Worm (Caenorhabditis elegans): ENCODE data around the gene upp-1.

upp-1 gene

ce11 chrIII:7643084-7643483 lies at the start of gene upp-1:
Gene upp-1 (minus strand): TSS chrIII:7643101.
- TF ChIP-seq him-1 (tag; optimal IDR thresholded peaks at IDR 0.05) (no peak), dao-5 (tag; optimal IDR thresholded peaks at IDR 0.05) (no peak), W03F9.2 (tag; optimal IDR thresholded peaks at IDR 0.05) (no peak)

DNA sequence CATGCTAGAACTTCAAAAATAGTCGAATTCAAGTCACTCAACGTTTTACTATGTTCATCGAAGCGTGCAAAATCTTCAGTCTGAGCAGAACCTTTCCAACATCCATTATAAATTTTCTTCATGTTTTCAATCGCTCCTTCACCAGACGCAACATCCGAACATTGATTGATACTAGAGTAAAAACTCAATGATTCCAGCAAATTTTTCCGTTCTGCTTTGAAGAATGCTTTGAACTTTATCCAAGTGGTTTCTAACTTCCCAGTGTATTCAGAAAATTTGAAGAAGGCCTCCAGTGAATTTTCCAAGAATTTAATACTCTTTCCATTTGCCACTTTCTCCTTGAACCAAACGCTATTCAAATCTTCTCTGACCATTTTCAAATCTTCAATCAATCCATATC lies 49.4 kb upstream of the upp-1 start:
- TF ChIP-seq him-1 (tag; optimal IDR thresholded peaks at IDR 0.05) (no peak), W03F9.2 (tag; optimal IDR thresholded peaks at IDR 0.05) (no peak), dao-5 (tag; optimal IDR thresholded peaks at IDR 0.05) (no peak)

DNA sequence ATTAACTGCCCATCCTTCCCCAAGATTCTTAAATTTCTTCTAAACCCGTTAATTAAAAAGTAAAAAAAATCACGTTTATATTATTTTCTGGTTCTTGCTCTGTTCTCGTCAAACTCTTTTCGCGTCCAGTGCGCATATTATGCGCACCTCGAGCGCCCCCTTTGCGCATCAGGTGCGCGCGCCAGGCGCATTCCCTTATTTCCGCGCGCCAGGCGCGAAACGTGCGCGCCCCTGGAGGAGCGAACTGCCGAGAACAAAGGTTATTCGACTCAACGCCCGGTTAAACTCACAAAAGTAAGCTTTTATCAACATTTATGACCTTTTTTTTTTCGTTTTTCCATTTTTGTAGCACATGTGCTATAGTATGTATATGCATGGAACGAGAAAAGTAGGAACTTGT lies 29.5 kb upstream of the upp-1 start:
- TF ChIP-seq W03F9.2 (tag; optimal IDR thresholded peaks at IDR 0.05) (no peak), him-1 (tag; optimal IDR thresholded peaks at IDR 0.05) (no peak), dao-5 (tag; optimal IDR thresholded peaks at IDR 0.05) (no peak)

- TF ChIP-seq him-1 (tag; optimal IDR thresholded peaks at IDR 0.05) = no peak
- TF ChIP-seq W03F9.2 (tag; optimal IDR thresholded peaks at IDR 0.05) = no peak
- no peak for TF ChIP-seq dao-5 (tag; optimal IDR thresholded peaks at IDR 0.05)
These were observed 23.0 kb upstream of the upp-1 start for ce11 chrIII:7665928-7666327.

DNA sequence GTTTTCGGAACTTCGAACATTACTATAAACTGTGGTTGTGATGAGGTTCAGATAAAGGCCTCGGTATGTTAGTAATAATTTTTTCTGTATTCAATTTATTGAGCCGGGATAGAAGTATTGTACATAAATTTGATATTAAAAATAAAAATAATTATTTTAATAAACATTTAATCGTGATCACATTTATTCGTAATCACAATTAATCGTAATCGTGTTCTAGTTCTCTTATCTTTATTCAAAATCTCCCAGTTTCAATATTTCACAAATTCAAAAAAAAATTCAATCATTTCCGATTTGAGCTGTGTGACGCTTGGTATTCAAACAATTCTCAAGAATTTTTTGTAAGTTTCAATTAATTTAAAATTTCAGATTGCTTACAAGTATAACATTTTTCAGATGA lies 19.1 kb upstream of the upp-1 start, which contains the start of gene lido-18:
Gene lido-18, plus strand, starts transcription at position 301 of the 400 bp plus-strand sequence.
- TF ChIP-seq W03F9.2 (tag; optimal IDR thresholded peaks at IDR 0.05) = no peak
- TF ChIP-seq him-1 (tag; optimal IDR thresholded peaks at IDR 0.05) = no peak
- TF ChIP-seq dao-5 (tag; optimal IDR thresholded peaks at IDR 0.05) = no peak

- TF ChIP-seq him-1 (tag; optimal IDR thresholded peaks at IDR 0.05) = no peak
These were observed 18.3 kb upstream of the upp-1 start for ce11 chrIII:7661162-7661561.

DNA sequence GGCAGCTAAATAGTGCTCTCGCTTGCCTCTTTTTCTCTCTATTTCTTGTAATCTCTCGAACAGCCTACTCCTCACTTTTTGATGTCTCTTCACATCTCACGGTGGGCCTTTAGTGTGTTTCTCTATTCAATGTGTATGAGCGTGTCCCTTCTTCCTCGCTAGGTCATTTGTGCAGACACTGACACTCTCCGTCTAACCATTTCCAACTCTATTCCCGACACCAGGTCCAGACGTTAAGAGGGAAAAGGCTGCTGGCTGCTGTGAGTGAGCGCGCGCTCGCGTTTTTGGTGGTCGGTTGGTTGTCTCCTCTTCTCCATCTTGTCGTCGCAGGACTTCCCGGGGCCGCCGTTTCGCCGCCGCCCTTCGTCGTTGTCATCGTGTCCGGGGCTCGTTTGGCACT lies 16.5 kb upstream of the upp-1 start:
- TF ChIP-seq W03F9.2 (tag; optimal IDR thresholded peaks at IDR 0.05) (no peak), him-1 (tag; optimal IDR thresholded peaks at IDR 0.05) (no peak), dao-5 (tag; optimal IDR thresholded peaks at IDR 0.05) (no peak)

- no peak for TF ChIP-seq him-1 (tag; optimal IDR thresholded peaks at IDR 0.05)
These were observed 13.6 kb upstream of the upp-1 start, which contains the start of gene ZK783.7 for ce11 chrIII:7656474-7656873. Gene ZK783.7 (plus strand): TSS chrIII:7656719.

DNA sequence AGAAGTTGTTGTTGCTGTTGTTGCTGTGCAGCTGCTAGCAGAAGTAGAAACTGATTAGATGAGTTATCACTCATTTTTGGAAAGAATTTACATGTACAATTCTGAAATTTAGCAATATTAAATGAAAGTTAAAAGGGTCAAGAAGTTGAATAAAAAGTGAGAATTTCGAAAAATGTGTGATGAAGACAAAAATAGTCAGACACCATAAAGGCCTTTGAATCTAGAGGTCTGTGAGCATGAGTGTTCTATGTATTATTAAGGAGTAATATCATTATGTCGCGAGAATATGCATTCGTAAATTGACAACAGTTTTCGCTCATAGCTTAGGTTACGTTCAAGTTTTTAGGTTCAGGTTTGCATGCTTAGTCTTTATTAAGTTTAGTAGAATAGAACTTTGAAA lies 13.0 kb upstream of the upp-1 start, which contains the start of gene baz-2:
Gene baz-2, minus strand, starts transcription at position 101 of the 400 bp plus-strand sequence.
- TF ChIP-seq W03F9.2 (tag; optimal IDR thresholded peaks at IDR 0.05) (no peak), him-1 (tag; optimal IDR thresholded peaks at IDR 0.05) (no peak), dao-5 (tag; optimal IDR thresholded peaks at IDR 0.05) (no peak)

DNA sequence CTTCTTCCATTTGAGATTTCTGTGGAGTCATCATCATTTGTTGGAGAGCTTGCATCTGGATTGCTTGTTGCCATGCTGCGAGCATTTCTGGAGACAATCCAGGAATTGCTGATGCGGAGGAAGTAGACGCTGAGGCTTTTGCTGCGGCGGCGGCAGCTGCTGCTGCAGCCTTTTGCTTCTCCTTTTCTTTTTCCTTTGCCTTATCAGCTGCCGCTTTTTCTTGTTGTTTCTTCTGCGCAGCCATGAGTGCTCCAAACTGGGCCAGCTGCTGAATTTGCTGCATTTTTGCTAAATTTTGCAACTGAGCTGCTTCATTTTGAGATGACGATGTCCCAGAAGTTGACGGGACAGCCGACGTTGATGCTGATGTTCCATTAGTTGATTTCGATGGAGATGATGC lies 12.6 kb upstream of the upp-1 start:
- TF ChIP-seq W03F9.2 (tag; optimal IDR thresholded peaks at IDR 0.05) (no peak), dao-5 (tag; optimal IDR thresholded peaks at IDR 0.05) (no peak), him-1 (tag; optimal IDR thresholded peaks at IDR 0.05) (no peak)

DNA sequence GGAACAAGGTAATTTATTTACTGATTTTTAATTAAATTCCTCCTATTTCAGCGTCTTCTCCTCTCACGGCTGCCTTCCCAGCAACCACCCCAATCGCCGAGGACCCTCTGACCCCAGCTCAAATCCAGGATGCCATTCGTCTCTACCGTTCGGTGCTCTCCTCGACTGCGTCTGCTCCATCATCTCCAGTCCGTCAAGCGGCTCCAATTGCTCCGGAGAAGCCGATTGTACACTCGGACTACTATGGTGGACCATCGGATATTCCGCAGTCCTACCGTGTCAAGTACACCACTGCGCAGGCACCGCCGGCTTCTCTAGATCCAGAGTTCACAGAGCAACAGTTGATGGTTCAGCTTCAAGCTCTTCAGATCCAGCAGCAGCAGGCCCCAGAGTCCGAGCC lies 5.9 kb upstream of the upp-1 start:
- TF ChIP-seq dao-5 (tag; optimal IDR thresholded peaks at IDR 0.05) = no peak
- no peak for TF ChIP-seq him-1 (tag; optimal IDR thresholded peaks at IDR 0.05)
- no peak for TF ChIP-seq W03F9.2 (tag; optimal IDR thresholded peaks at IDR 0.05)

ce11 chrIII:7645075-7645474 lies 2.2 kb upstream of the upp-1 start:
- TF ChIP-seq him-1 (tag; optimal IDR thresholded peaks at IDR 0.05) = no peak
- TF ChIP-seq W03F9.2 (tag; optimal IDR thresholded peaks at IDR 0.05) = no peak
- TF ChIP-seq dao-5 (tag; optimal IDR thresholded peaks at IDR 0.05) = no peak

ce11 chrIII:7643902-7644641 lies 1.2 kb upstream of the upp-1 start:
- TF ChIP-seq W03F9.2 (tag; optimal IDR thresholded peaks at IDR 0.05) (peak; percentile 18), him-1 (tag; optimal IDR thresholded peaks at IDR 0.05) (no peak), dao-5 (tag; optimal IDR thresholded peaks at IDR 0.05) (no peak)

ce11 chrIII:7642015-7642414 lies 886 bp downstream of the upp-1 start:
- no peak for TF ChIP-seq dao-5 (tag; optimal IDR thresholded peaks at IDR 0.05)
- no peak for TF ChIP-seq W03F9.2 (tag; optimal IDR thresholded peaks at IDR 0.05)
- TF ChIP-seq him-1 (tag; optimal IDR thresholded peaks at IDR 0.05) = peak; percentile 15

DNA sequence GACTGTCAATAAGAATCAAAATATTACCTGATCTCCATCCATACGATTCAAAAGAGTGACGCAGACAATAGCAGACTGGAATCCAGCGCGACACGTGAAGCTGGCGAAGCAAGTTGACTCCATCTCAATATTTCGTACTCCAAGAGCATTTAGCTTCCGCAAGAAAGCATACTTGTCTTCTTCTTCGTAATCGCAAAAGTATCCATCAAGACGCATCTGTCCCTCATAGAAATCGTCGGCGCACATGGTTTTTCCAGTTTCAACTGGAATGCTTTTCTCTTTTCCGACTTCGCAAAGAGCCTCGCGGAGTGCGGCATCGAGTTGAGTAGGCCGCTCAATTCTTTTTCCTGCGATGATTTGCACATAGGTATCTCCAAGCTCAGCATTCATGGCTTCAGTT lies 1.6 kb downstream of the upp-1 start:
- TF ChIP-seq W03F9.2 (tag; optimal IDR thresholded peaks at IDR 0.05) = no peak
- no peak for TF ChIP-seq him-1 (tag; optimal IDR thresholded peaks at IDR 0.05)
- no peak for TF ChIP-seq dao-5 (tag; optimal IDR thresholded peaks at IDR 0.05)

Data from whole organism, L4/young adult.